Fruit fly (Drosophila melanogaster): Measurements from ENCODE around the gene Trs20.
A peak's percentile ranks its signal among the peaks of the same experiment; 100 is the strongest.

dm6 chr3L:16177309-16177708 is 45.9 kb upstream of the Trs20 start:
- TF ChIP-seq D1 (tag; optimal IDR thresholded peaks at IDR 0.05) (no peak), gl (tag; optimal IDR thresholded peaks at IDR 0.05) (no peak), CG14655 (GFP tag; optimal IDR thresholded peaks at IDR 0.05) (peak; percentile 5), CG15710 (tag; optimal IDR thresholded peaks at IDR 0.05) (peak; percentile 52), CG12605 (GFP tag; IDR thresholded peaks at IDR 0.05) (no peak), Pif1B (GFP tag; optimal IDR thresholded peaks at IDR 0.05) (peak; percentile 8), CG9948 (tag; optimal IDR thresholded peaks at IDR 0.05) (peak; percentile 16), fd96Ca (GFP tag; IDR thresholded peaks at IDR 0.05) (no peak), CG17806 (tag; optimal IDR thresholded peaks at IDR 0.05) (peak; percentile 35), Pif1A (GFP tag; optimal IDR thresholded peaks at IDR 0.05) (no peak), CG8301 (tag; optimal IDR thresholded peaks at IDR 0.05) (no peak), CG8159 (tag; optimal IDR thresholded peaks at IDR 0.05) (peak; percentile 50), EcR (GFP tag; optimal IDR thresholded peaks at IDR 0.05) (no peak), CG13204 (GFP tag; optimal IDR thresholded peaks at IDR 0.05) (peak; percentile 61)

All from whole organism, pupa.